Fruit fly (Drosophila melanogaster): ENCODE data around the gene CG1640.

The CG1640 gene

DNA sequence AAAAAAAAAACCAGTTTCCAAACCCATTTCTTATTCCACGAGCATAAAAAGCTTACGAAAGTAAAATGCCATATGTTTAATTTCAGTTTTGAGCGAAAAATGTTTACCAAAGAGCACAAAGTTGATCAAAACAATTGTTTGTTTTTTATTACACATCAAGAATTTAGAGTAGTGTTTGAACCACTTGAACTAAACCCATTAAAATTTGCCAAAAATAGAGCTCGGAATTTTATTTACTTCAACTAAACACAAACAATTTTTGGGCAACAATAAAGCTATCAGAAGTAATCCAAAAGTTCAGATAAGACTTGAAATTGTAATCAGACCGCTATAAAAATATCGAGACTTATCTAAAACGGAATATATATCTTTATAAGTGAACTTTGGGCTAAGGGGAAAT lies 4.6 kb downstream of the CG1640 start:
- no peak for TF ChIP-seq h (optimal IDR thresholded peaks at IDR 0.05)
- TF ChIP-seq insv (optimal IDR thresholded peaks at IDR 0.05): no peak
- TF ChIP-seq Myc (optimal IDR thresholded peaks at IDR 0.05): no peak
- no peak for TF ChIP-seq Sin3A (optimal IDR thresholded peaks at IDR 0.05)
- TF ChIP-seq psq (optimal IDR thresholded peaks at IDR 0.05): no peak
- TF ChIP-seq ttk (optimal IDR thresholded peaks at IDR 0.05): no peak

DNA sequence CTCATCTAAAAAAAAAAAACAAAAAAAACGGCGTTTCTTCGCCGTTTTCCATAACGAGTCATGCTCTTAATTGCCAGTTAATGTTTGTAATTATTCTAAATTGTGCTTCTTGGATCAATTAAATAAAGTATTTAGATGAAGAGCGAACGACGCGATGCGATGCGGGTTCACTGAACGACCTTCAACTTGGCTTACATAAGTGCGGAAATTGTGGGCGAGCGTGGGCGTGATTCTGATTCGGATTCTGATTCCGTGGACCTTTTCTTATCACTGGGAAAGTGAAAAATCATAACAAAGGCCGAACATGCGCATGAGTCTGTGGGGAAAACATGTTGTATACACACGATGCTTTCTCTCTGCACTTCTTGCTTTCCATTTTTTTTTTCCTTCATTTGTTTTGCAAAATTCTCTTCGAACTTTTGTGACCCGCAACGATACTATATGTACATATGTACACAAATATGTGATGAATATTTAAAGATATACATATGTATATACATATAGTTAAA lies 5.1 kb downstream of the CG1640 start:
- no peak for TF ChIP-seq h (optimal IDR thresholded peaks at IDR 0.05)
- no peak for TF ChIP-seq ttk (optimal IDR thresholded peaks at IDR 0.05)
- no peak for TF ChIP-seq insv (optimal IDR thresholded peaks at IDR 0.05)

DNA sequence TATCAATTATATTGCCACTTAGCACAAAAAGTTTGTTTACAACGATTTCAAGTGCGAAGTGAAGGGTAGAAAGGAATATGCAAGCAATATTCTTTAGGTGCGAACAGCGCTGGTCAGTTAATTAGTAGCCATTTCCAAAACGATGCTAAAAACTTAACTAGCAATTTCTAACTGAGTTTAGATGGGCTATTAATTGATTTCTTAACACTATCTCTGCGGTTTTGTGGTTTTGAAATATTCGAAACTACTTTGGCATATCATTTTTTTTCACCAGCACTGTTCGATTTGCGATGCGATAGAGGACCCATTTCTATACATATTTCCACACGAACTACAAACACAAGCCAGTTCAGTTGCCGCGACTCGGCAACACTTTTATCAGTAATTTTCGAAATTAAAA lies 6.1 kb downstream of the CG1640 start:
- TF ChIP-seq ttk (optimal IDR thresholded peaks at IDR 0.05) (no peak), insv (optimal IDR thresholded peaks at IDR 0.05) (no peak), h (optimal IDR thresholded peaks at IDR 0.05) (no peak), psq (optimal IDR thresholded peaks at IDR 0.05) (no peak), Myc (optimal IDR thresholded peaks at IDR 0.05) (no peak), Sin3A (optimal IDR thresholded peaks at IDR 0.05) (no peak)

DNA sequence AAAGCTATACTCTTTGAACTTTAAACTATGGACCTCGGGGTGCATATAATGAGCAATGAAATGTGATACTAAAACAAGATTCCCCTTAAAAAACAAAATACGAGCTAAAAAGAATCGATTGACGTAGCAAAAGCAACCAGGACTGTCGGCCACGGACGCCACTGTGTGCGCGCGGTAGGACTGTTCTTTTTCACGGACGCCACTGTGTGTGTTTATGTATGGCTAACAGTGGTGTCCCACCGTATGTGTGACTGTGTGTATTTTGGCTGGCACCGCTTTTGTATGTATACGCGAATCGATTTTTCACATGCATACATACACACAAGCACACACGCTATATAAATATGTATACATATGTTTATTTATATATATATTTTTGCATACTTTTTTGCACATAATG lies 13.4 kb downstream of the CG1640 start:
- TF ChIP-seq psq (optimal IDR thresholded peaks at IDR 0.05) (no peak), Myc (optimal IDR thresholded peaks at IDR 0.05) (no peak), Sin3A (optimal IDR thresholded peaks at IDR 0.05) (no peak), ttk (optimal IDR thresholded peaks at IDR 0.05) (no peak), insv (optimal IDR thresholded peaks at IDR 0.05) (no peak), h (optimal IDR thresholded peaks at IDR 0.05) (peak; percentile 90)

DNA sequence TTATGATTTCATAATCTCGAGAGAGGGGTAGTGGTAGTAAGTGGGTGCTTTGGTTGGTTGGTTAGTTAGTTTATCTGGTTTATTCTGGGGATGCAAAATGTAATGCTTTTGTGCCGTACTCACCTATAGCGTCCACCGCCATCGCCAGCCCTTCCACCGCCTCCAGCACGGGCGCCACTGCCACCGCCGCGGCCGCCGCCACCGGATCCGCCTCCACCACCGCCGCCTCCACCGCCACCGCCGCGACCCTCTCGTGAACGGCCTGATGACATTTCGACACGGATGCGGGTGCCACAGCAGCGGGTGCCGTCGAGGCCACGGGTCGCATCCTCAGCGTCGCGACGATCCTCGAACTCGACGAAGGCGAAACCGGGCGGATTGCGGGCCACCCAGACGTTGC lies 13.8 kb downstream of the CG1640 start:
- no peak for TF ChIP-seq psq (optimal IDR thresholded peaks at IDR 0.05)
- TF ChIP-seq h (optimal IDR thresholded peaks at IDR 0.05): no peak
- TF ChIP-seq insv (optimal IDR thresholded peaks at IDR 0.05): no peak
- no peak for TF ChIP-seq Sin3A (optimal IDR thresholded peaks at IDR 0.05)

DNA sequence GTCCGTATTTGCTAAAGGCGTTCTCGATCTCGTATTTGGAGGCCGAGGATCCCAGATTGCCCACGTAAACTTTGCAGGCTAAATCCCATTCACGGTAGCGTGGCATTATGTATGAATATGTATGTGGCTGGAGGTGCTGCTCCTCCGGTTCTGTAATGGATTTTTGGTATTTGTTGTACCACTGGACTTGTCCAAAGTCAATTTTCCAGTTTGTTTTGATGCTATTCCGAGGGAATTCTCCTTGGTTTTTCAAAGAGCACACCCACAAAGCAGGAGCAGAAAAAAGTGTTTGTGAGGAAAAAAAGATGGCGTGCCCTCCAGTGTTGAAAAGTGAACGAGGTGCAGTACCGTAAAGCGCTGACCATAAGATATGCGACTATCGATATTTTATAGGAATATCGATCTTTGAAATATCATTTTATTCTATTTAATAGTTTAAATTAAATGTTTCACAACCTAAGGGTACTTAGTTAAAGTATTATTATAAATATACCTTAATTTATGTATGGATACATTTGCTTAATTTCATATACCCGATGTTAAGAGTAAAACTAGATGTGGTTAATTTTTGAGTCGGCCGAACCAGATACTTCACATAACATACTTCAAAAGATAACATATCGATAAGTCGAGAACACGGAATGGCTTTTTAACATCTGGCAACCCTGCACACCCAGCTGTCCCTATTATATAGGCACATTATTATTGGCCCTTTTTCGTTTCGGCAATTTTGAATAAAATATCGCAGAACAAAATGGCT lies 14.4 kb downstream of the CG1640 start, which contains the start of the genes Rbp1-like and Tim9a:
Gene Rbp1-like (minus strand): TSS at position 295 of the 760 bp plus-strand sequence.
Gene Tim9a (plus strand): TSS at position 628 of the 760 bp plus-strand sequence.
- no peak for TF ChIP-seq psq (optimal IDR thresholded peaks at IDR 0.05)
- no peak for TF ChIP-seq insv (optimal IDR thresholded peaks at IDR 0.05)
- no peak for TF ChIP-seq Sin3A (optimal IDR thresholded peaks at IDR 0.05)
- TF ChIP-seq h (optimal IDR thresholded peaks at IDR 0.05): no peak
- TF ChIP-seq Myc (optimal IDR thresholded peaks at IDR 0.05): no peak
- TF ChIP-seq ttk (optimal IDR thresholded peaks at IDR 0.05): no peak

DNA sequence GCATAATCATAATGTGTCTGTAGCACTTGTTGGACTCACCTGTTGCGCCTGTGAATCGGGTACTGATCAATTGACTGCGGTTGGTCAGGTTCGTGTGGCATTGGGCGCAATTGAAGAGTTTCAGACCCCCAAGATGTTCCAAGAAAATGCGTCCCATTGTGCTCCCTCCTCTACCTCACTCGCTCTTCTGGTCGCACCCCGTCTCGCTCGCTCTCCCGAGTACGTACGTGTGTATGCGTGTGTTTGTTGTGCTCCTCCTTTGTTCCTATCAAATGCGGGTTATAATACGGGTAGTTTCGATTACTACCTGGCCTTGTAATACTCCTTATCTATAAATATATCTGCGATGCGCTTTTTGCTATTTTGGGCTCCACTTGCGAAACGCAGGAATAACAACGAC lies 16.4 kb downstream of the CG1640 start:
- no peak for TF ChIP-seq Myc (optimal IDR thresholded peaks at IDR 0.05)
- no peak for TF ChIP-seq h (optimal IDR thresholded peaks at IDR 0.05)
- no peak for TF ChIP-seq Sin3A (optimal IDR thresholded peaks at IDR 0.05)
- TF ChIP-seq insv (optimal IDR thresholded peaks at IDR 0.05): no peak
- no peak for TF ChIP-seq psq (optimal IDR thresholded peaks at IDR 0.05)
- TF ChIP-seq ttk (optimal IDR thresholded peaks at IDR 0.05): no peak

DNA sequence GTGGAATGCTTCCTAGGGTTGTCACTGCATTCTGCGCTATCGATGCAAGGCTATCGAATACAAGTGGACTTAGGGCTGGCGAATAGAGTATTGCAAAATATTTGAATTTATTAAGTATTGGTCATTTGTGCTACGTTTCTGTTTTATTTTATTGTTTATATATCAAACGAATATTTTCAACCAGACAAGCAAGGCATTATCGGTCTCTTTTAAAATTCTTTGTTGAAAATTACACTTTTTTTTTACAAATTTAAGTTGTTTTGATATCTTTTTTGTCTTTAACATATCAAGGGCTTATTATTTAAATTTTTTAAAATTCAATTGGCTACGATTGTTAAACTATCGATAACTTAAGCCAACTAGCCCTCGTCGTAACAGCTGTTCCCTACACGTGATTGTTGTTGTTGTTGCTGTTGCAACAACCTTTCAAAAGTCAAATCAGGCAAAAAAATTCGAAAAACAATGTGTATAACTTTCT lies 17.0 kb downstream of the CG1640 start, which contains the start of the genes Ype and CG1662:
Gene Ype (minus strand): TSS at position 45 of the 478 bp plus-strand sequence.
Gene CG1662 (plus strand): TSS at position 191 of the 478 bp plus-strand sequence.
- no peak for TF ChIP-seq h (optimal IDR thresholded peaks at IDR 0.05)
- no peak for TF ChIP-seq psq (optimal IDR thresholded peaks at IDR 0.05)
- TF ChIP-seq Myc (optimal IDR thresholded peaks at IDR 0.05): no peak
- TF ChIP-seq Sin3A (optimal IDR thresholded peaks at IDR 0.05): no peak
- TF ChIP-seq insv (optimal IDR thresholded peaks at IDR 0.05): no peak
- TF ChIP-seq ttk (optimal IDR thresholded peaks at IDR 0.05): no peak

DNA sequence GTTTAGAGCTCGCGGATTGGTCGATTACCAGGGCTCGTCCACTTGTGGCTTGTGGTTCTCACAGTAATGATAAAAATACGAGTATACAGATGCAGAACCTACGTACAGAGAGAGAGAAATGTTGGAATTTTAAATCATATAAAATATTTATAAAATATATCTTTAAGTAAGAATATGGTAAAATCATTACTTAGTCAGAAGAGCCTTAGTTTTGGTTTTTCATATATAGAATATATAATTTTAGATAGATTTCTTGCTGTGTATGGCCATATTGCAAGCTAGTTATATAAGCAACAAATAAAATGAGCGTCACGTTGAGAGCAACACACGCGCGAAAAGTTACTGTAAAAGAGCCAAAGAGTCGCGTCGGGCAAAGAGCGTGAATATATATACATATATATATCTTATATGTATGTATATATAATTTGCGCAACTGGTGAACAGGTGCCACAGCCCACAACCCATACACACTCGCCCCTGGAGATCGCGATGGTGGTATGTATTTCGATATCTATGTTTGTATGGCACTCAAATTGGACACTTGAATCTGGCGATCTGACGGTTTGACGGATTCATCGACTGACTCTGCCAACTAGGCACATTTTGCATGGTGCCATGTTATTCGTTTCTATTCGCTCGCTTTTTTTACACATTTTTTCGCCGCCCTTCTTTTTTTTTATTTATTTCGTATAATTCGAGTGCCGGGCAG lies 20.2 kb downstream of the CG1640 start:
- no peak for TF ChIP-seq h (optimal IDR thresholded peaks at IDR 0.05)
- TF ChIP-seq psq (optimal IDR thresholded peaks at IDR 0.05): no peak
- TF ChIP-seq ttk (optimal IDR thresholded peaks at IDR 0.05): no peak
- TF ChIP-seq insv (optimal IDR thresholded peaks at IDR 0.05): no peak
- TF ChIP-seq Myc (optimal IDR thresholded peaks at IDR 0.05): no peak
- no peak for TF ChIP-seq Sin3A (optimal IDR thresholded peaks at IDR 0.05)

DNA sequence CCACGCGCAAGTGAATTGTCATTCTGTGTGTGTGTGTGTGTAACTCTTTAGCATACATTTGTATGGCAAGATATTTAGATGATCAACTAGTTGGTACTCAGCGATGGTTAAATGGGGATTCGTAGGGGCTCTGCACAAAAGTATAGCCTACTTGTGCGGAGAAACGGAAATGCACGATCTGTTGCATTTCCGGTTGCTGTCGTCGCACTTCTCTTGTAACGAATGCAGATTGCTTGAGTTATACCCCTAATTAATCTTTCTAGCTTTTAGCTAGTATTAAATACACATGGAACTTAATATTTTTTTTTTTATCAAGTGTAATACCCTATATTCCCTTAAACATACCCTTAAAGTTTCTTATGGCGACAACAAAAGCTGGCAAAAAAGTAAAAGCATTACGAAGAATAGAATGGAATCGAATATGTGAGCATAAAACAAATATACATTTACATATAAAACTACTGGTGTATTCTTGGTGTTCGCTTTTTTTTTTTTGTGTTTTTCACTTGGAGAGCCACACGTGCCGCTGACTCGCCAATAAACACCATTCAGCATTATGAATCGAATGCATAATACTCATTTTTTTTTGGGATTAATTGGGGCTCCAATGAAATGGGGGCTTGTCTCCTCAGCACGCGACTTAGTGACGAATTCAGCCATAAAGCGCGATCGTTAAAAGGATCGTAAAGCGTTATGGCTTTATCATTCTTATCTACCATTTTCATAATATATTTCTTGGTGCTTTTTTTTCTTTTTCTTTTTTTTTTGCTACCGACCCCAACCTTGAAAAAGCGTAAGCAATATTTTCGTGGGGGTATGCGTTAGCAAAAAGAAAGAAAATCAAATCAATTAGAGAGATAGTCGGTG lies 21.0 kb downstream of the CG1640 start:
- TF ChIP-seq psq (optimal IDR thresholded peaks at IDR 0.05) (no peak), Sin3A (optimal IDR thresholded peaks at IDR 0.05) (no peak), insv (optimal IDR thresholded peaks at IDR 0.05) (no peak), ttk (optimal IDR thresholded peaks at IDR 0.05) (no peak), Myc (optimal IDR thresholded peaks at IDR 0.05) (no peak), h (optimal IDR thresholded peaks at IDR 0.05) (no peak)

DNA sequence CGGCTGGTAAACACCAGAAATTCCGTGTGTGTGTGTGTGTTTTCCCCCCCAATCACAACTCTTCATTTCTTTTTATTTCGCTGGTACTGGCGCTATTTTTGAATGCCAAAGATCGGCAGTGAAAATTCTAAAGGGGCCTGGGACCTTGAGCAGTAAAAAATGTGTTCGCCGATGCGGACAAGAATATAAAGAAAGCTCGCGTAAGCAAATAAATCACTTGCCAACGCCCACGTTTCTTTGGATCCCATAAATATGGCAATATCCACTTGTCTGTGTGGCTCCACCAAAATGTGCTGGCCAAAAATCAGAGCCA lies 21.6 kb downstream of the CG1640 start:
- no peak for TF ChIP-seq h (optimal IDR thresholded peaks at IDR 0.05)
- no peak for TF ChIP-seq Sin3A (optimal IDR thresholded peaks at IDR 0.05)
- no peak for TF ChIP-seq insv (optimal IDR thresholded peaks at IDR 0.05)
- TF ChIP-seq Myc (optimal IDR thresholded peaks at IDR 0.05): no peak
- no peak for TF ChIP-seq ttk (optimal IDR thresholded peaks at IDR 0.05)
- no peak for TF ChIP-seq psq (optimal IDR thresholded peaks at IDR 0.05)

Data from Kc167 (cell line).